Fruit fly (Drosophila melanogaster): Measurements from ENCODE around the gene Rab9E.
"Not testable (repeated sequence)": the region's sequence is repeated elsewhere in the genome, so short reads cannot be mapped to it uniquely, and the experiment has no call there.

Rab9E gene

dm6 chrX:10627062-10627756, 34.4 kb downstream of the Rab9E start, which contains the start of the genes CG9806 and X11Lbeta:
TSS of gene CG9806 (minus strand) at chrX:10627112.
TSS of gene X11Lbeta (plus strand) at chrX:10627737.
- TF ChIP-seq Ets98B (GFP tag; IDR thresholded peaks at IDR 0.05), result no peak
- no peak for TF ChIP-seq CG34367 (tag; optimal IDR thresholded peaks at IDR 0.05)
- no peak for TF ChIP-seq Pif1A (GFP tag; optimal IDR thresholded peaks at IDR 0.05)
- TF ChIP-seq Snoo (tag; optimal IDR thresholded peaks at IDR 0.05), result no peak
- no peak for TF ChIP-seq rn (GFP tag; IDR thresholded peaks at IDR 0.05)
- no peak for TF ChIP-seq D1 (tag; optimal IDR thresholded peaks at IDR 0.05)
- no peak for TF ChIP-seq CG17806 (tag; optimal IDR thresholded peaks at IDR 0.05)
- TF ChIP-seq CG8301 (tag; optimal IDR thresholded peaks at IDR 0.05), result no peak
- TF ChIP-seq fd96Ca (GFP tag; IDR thresholded peaks at IDR 0.05), result no peak
- TF ChIP-seq CG15710 (tag; optimal IDR thresholded peaks at IDR 0.05), result no peak

dm6 chrX:10623125-10623524, 38.5 kb downstream of the Rab9E start, which contains the start of gene Rab9Db:
TSS of gene Rab9Db (minus strand) at chrX:10623225.
- TF ChIP-seq CG4496 (GFP tag; IDR thresholded peaks at IDR 0.05); CG13204 (GFP tag; optimal IDR thresholded peaks at IDR 0.05); CG10348 (GFP tag; IDR thresholded peaks at IDR 0.05): not testable (repeated sequence)

DNA sequence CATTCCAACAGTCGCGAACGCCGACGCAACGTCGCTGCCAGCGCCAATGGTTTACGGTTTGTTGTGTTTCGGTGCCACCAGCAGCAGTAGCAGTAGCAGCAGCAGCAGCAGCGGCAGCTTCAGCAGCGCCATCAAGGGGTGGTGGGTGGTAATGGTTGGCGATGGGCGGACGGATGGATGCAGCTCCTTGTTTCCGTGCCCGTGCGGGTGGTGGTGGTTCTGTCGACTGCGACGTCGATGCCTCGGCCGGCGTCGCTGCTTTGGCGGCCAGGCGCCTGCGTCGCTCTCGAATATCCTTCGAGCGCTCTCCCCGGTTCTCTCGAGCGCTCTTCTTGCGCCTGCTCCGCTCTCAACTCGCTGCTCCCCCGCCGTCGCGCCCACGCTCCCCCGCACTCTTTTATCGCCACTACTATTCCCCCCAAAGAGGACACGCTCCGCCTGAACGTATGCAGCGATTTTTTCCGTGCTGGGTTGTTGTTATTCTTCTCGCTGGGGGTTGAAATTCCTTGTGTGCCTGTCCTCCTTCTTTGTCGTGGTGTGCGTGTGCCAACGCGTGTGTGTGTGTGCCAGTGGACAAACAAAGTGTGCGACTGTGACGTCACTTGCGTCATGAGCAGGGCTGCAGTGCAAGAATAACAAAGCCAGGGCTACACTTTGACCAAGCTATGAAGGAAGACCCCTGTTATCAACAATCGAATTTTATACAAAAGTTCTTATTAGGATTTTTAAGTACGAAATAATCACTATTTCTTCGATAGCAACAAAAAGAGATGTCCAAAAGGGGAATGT, 40.2 kb downstream of the Rab9E start:
- no peak for TF ChIP-seq CG32121 (GFP tag; IDR thresholded peaks at IDR 0.05)
- TF ChIP-seq CG34367 (tag; optimal IDR thresholded peaks at IDR 0.05), result no peak
- TF ChIP-seq Pif1A (GFP tag; optimal IDR thresholded peaks at IDR 0.05), result no peak
- no peak for TF ChIP-seq rn (GFP tag; IDR thresholded peaks at IDR 0.05)
- TF ChIP-seq CG17806 (tag; optimal IDR thresholded peaks at IDR 0.05), result no peak
- TF ChIP-seq CG8159 (tag; optimal IDR thresholded peaks at IDR 0.05), result no peak
- no peak for TF ChIP-seq CG13204 (GFP tag; optimal IDR thresholded peaks at IDR 0.05)
- no peak for TF ChIP-seq CG12605 (GFP tag; IDR thresholded peaks at IDR 0.05)
- no peak for TF ChIP-seq EcR (GFP tag; optimal IDR thresholded peaks at IDR 0.05)

- TF ChIP-seq rn (GFP tag; IDR thresholded peaks at IDR 0.05), result no peak
- no peak for TF ChIP-seq CG10348 (GFP tag; IDR thresholded peaks at IDR 0.05)
- TF ChIP-seq CG15710 (tag; optimal IDR thresholded peaks at IDR 0.05), result peak; percentile 60
- peak; percentile 74 for TF ChIP-seq CG8159 (tag; optimal IDR thresholded peaks at IDR 0.05)
- TF ChIP-seq CG4496 (GFP tag; IDR thresholded peaks at IDR 0.05), result peak; percentile 41; the same call in 1 of the 3 replicates
- no peak for TF ChIP-seq CG13204 (GFP tag; optimal IDR thresholded peaks at IDR 0.05)
- TF ChIP-seq gl (tag; optimal IDR thresholded peaks at IDR 0.05), result no peak
- peak; percentile 39 for TF ChIP-seq CG8301 (tag; optimal IDR thresholded peaks at IDR 0.05)
- TF ChIP-seq Pif1A (GFP tag; optimal IDR thresholded peaks at IDR 0.05), result peak; percentile 37
- no peak for TF ChIP-seq CG32121 (GFP tag; IDR thresholded peaks at IDR 0.05)
- TF ChIP-seq Pif1B (GFP tag; optimal IDR thresholded peaks at IDR 0.05), result no peak
- TF ChIP-seq CG14655 (GFP tag; optimal IDR thresholded peaks at IDR 0.05), result peak; percentile 53
- TF ChIP-seq CG17806 (tag; optimal IDR thresholded peaks at IDR 0.05), result peak; percentile 40
- peak; percentile 28 for TF ChIP-seq CG34367 (tag; optimal IDR thresholded peaks at IDR 0.05)
- TF ChIP-seq Snoo (tag; optimal IDR thresholded peaks at IDR 0.05), result peak; percentile 31
- TF ChIP-seq CG9948 (tag; optimal IDR thresholded peaks at IDR 0.05), result peak; percentile 55
These were observed 41.3 kb downstream of the Rab9E start, which contains the start of gene CG43347 for dm6 chrX:10620144-10621005. TSS of gene CG43347 (minus strand) at chrX:10620190.

- no peak for TF ChIP-seq CG12605 (GFP tag; IDR thresholded peaks at IDR 0.05)
- TF ChIP-seq EcR (GFP tag; optimal IDR thresholded peaks at IDR 0.05), result no peak
- TF ChIP-seq D1 (tag; optimal IDR thresholded peaks at IDR 0.05), result no peak
- TF ChIP-seq fd96Ca (GFP tag; IDR thresholded peaks at IDR 0.05), result no peak
- no peak for TF ChIP-seq CG9948 (tag; optimal IDR thresholded peaks at IDR 0.05)
- TF ChIP-seq CG13204 (GFP tag; optimal IDR thresholded peaks at IDR 0.05), result no peak
- no peak for TF ChIP-seq CG10348 (GFP tag; IDR thresholded peaks at IDR 0.05)
- TF ChIP-seq Pif1B (GFP tag; optimal IDR thresholded peaks at IDR 0.05), result no peak
- TF ChIP-seq gl (tag; optimal IDR thresholded peaks at IDR 0.05), result no peak
- no peak for TF ChIP-seq Ets98B (GFP tag; IDR thresholded peaks at IDR 0.05)
These were observed 43.2 kb downstream of the Rab9E start for dm6 chrX:10618491-10618890.

dm6 chrX:10615215-10615614, 46.4 kb downstream of the Rab9E start:
- TF ChIP-seq fd96Ca (GFP tag; IDR thresholded peaks at IDR 0.05) (no peak), CG32121 (GFP tag; IDR thresholded peaks at IDR 0.05) (no peak), CG4496 (GFP tag; IDR thresholded peaks at IDR 0.05) (no peak), Ets98B (GFP tag; IDR thresholded peaks at IDR 0.05) (no peak), EcR (GFP tag; optimal IDR thresholded peaks at IDR 0.05) (no peak), CG15710 (tag; optimal IDR thresholded peaks at IDR 0.05) (no peak), CG14655 (GFP tag; optimal IDR thresholded peaks at IDR 0.05) (peak; percentile 6), CG17806 (tag; optimal IDR thresholded peaks at IDR 0.05) (no peak), Pif1A (GFP tag; optimal IDR thresholded peaks at IDR 0.05) (no peak), CG13204 (GFP tag; optimal IDR thresholded peaks at IDR 0.05) (no peak), CG8301 (tag; optimal IDR thresholded peaks at IDR 0.05) (peak; percentile 2), CG8159 (tag; optimal IDR thresholded peaks at IDR 0.05) (peak; percentile 34)

Measured in whole organism, pupa.